Fruit fly (Drosophila melanogaster): ENCODE measurements around the gene Cyt-c-d.

Gene Cyt-c-d

dm6 chr2L:16766070-16766752 lies 50.5 kb downstream of the Cyt-c-d start, which contains the start of gene Mhc:
TSS of gene Mhc (plus strand) at chr2L:16766566.
- TF ChIP-seq rgr (GFP tag; optimal IDR thresholded peaks at IDR 0.05) (no peak), Rel (GFP tag; optimal IDR thresholded peaks at IDR 0.05) (no peak), Rel (tag; optimal IDR thresholded peaks at IDR 0.05) (no peak), HLH106 (tag; optimal IDR thresholded peaks at IDR 0.05) (no peak), CG32264 (GFP tag; optimal IDR thresholded peaks at IDR 0.05) (no peak), psq (GFP tag; optimal IDR thresholded peaks at IDR 0.05) (no peak), tai (GFP tag; optimal IDR thresholded peaks at IDR 0.05) (no peak), Sp1 (GFP tag; optimal IDR thresholded peaks at IDR 0.05) (no peak), Mio (GFP tag; optimal IDR thresholded peaks at IDR 0.05) (no peak), dmrt93B (GFP tag; optimal IDR thresholded peaks at IDR 0.05) (no peak), Dif (GFP tag; optimal IDR thresholded peaks at IDR 0.05; ENCODE audit: partially characterized antibody) (no peak), usp (GFP tag; optimal IDR thresholded peaks at IDR 0.05) (no peak), dsf (GFP tag; optimal IDR thresholded peaks at IDR 0.05; ENCODE audit: borderline replicate concordance) (no peak), Hnf4 (GFP tag; optimal IDR thresholded peaks at IDR 0.05) (no peak), brk (GFP tag; optimal IDR thresholded peaks at IDR 0.05) (no peak), ey (GFP tag; optimal IDR thresholded peaks at IDR 0.05) (no peak), lola (GFP tag; optimal IDR thresholded peaks at IDR 0.05) (no peak), pan (optimal IDR thresholded peaks at IDR 0.05) (no peak)
